Worm (Caenorhabditis elegans) whole organism, midembryonic: ENCODE data around the gene pbo-6.

Source experiments
- T22C8.4 ChIP-seq: fragments of 200-800 bp; sonication (Bioruptor generic); IDR thresholded peaks from 2 replicates; pipeline ENCODE4 v1.3.6; 2022; ENCODE audit warnings: missing genetic modification characterization, missing compliant biosample characterization
- cog-1 ChIP-seq: sonication (generic microtip); optimal IDR thresholded peaks from 2 replicates; lab custom pipeline; 2016; ENCODE audit warnings: missing genetic modification characterization, missing compliant biosample characterization
- flt-1 ChIP-seq: fragments of 200-800 bp; sonication (Bioruptor generic); IDR thresholded peaks from 2 replicates; pipeline ENCODE4 v1.3.6; 2022; ENCODE audit warnings: missing genetic modification characterization, missing compliant biosample characterization
- klf-2 ChIP-seq: fragments of 200-800 bp; sonication (Bioruptor generic); conservative IDR thresholded peaks from 2 replicates; pipeline ENCODE4 v1.3.6; 2022; ENCODE audit warnings: missing genetic modification reagents, missing genetic modification characterization, missing compliant biosample characterization
- med-1 ChIP-seq: sonication (generic microtip); optimal IDR thresholded peaks from 2 replicates; lab custom pipeline; 2017; ENCODE audit warnings: missing genetic modification characterization, mild to moderate bottlenecking, missing compliant biosample characterization, antibody characterized with exemption, missing genetic modification reagents; ENCODE audit not compliant: insufficient read depth
- ref-1 ChIP-seq: fragments of 200-800 bp; sonication (Bioruptor generic); conservative IDR thresholded peaks from 2 replicates; pipeline ENCODE4 v1.3.6; 2022; ENCODE audit warnings: missing genetic modification reagents, missing genetic modification characterization, missing compliant biosample characterization
- tab-1 ChIP-seq: fragments of 200-800 bp; sonication (Bioruptor generic); IDR thresholded peaks from 2 replicates; pipeline ENCODE4 v1.3.6; 2022; ENCODE audit warnings: missing genetic modification characterization, missing compliant biosample characterization
- ztf-23 ChIP-seq: fragments of 200-800 bp; sonication (Bioruptor generic); IDR thresholded peaks from 2 replicates; pipeline ENCODE4 v1.3.6; 2022; ENCODE audit warnings: missing genetic modification reagents, missing genetic modification characterization, missing compliant biosample characterization
- ztf-29 ChIP-seq: fragments of 200-800 bp; sonication (Bioruptor generic); IDR thresholded peaks from 2 replicates; pipeline ENCODE4 v1.3.6; 2022; ENCODE audit warnings: missing genetic modification reagents, missing genetic modification characterization, missing compliant biosample characterization

Gene pbo-6

ce11 chrX:17438386-17438785 lies 9.5 kb downstream of the pbo-6 start, which contains the start of gene C36E6.8:
Gene C36E6.8 (plus strand): TSS chrX:17438686.
- TF ChIP-seq klf-2 (GFP tag; lab: Robert Waterston, UW) (no peak), ref-1 (no peak), cog-1 (tag; lab: Kevin White, UChicago) (no peak), ztf-23 (GFP tag; lab: Robert Waterston, UW) (no peak), tab-1 (GFP tag; lab: Robert Waterston, UW) (no peak), T22C8.4 (GFP tag; lab: Robert Waterston, UW) (no peak), ztf-29 (GFP tag; lab: Robert Waterston, UW) (no peak), med-1 (GFP tag; lab: Kevin White, UChicago) (no peak), flt-1 (GFP tag; lab: Robert Waterston, UW) (no peak)

ce11 chrX:17442539-17442938 lies 13.7 kb downstream of the pbo-6 start:
- TF ChIP-seq ref-1, result 0 out of 2 replicates have a peak, but pooled peaks have one; percentile 25
- TF ChIP-seq T22C8.4 (GFP tag; lab: Robert Waterston, UW), result peak; percentile 47; the same call in 1 of the 2 replicates
- TF ChIP-seq tab-1 (GFP tag; lab: Robert Waterston, UW), result peak; percentile 81

- 0 out of 2 replicates have a peak, but pooled peaks have one; percentile 19 for TF ChIP-seq flt-1 (GFP tag; lab: Robert Waterston, UW)
- TF ChIP-seq ztf-23 (GFP tag; lab: Robert Waterston, UW), result peak; percentile 23
- 0 out of 2 replicates have a peak, but pooled peaks have one; percentile 35 for TF ChIP-seq ref-1
- TF ChIP-seq T22C8.4 (GFP tag; lab: Robert Waterston, UW), result peak; percentile 48
- peak; percentile 78 for TF ChIP-seq tab-1 (GFP tag; lab: Robert Waterston, UW)
- TF ChIP-seq klf-2 (GFP tag; lab: Robert Waterston, UW), result 0 out of 2 replicates have a peak, but pooled peaks have one; percentile 48
These were observed 15.8 kb downstream of the pbo-6 start for ce11 chrX:17444683-17445082.

ce11 chrX:17451410-17451809 lies 22.6 kb downstream of the pbo-6 start, which contains the start of gene C36E6.2:
Gene C36E6.2 (plus strand): TSS chrX:17451670.
- TF ChIP-seq ztf-29 (GFP tag; lab: Robert Waterston, UW) (peak; percentile 52; the same call in 1 of the 2 replicates), cog-1 (tag; lab: Kevin White, UChicago) (peak; percentile 59), T22C8.4 (GFP tag; lab: Robert Waterston, UW) (no peak), flt-1 (GFP tag; lab: Robert Waterston, UW) (peak; percentile 42; the same call in 1 of the 2 replicates), ref-1 (peak; percentile 87), klf-2 (GFP tag; lab: Robert Waterston, UW) (no peak)

ce11 chrX:17456536-17457165 lies 27.8 kb downstream of the pbo-6 start, which contains the start of gene mlc-2:
Gene mlc-2 (minus strand): TSS chrX:17456586.
- TF ChIP-seq ztf-23 (GFP tag; lab: Robert Waterston, UW), result no peak
- no peak for TF ChIP-seq flt-1 (GFP tag; lab: Robert Waterston, UW)
- TF ChIP-seq ref-1, result no peak
- no peak for TF ChIP-seq tab-1 (GFP tag; lab: Robert Waterston, UW)
- TF ChIP-seq cog-1 (tag; lab: Kevin White, UChicago), result peak; percentile 44
- no peak for TF ChIP-seq med-1 (GFP tag; lab: Kevin White, UChicago)

ce11 chrX:17458887-17459286 lies 30.0 kb downstream of the pbo-6 start, which contains the start of gene mlc-1:
Gene mlc-1 (plus strand): TSS chrX:17459210.
- TF ChIP-seq klf-2 (GFP tag; lab: Robert Waterston, UW) (no peak; the same call in 1 of the 2 replicates), ztf-23 (GFP tag; lab: Robert Waterston, UW) (peak; percentile 60; the same call in 1 of the 2 replicates), ztf-29 (GFP tag; lab: Robert Waterston, UW) (no peak), flt-1 (GFP tag; lab: Robert Waterston, UW) (no peak)

ce11 chrX:17461958-17462357 lies 33.1 kb downstream of the pbo-6 start:
- TF ChIP-seq tab-1 (GFP tag; lab: Robert Waterston, UW), result no peak
- no peak for TF ChIP-seq T22C8.4 (GFP tag; lab: Robert Waterston, UW)
- no peak for TF ChIP-seq flt-1 (GFP tag; lab: Robert Waterston, UW)
- TF ChIP-seq ztf-23 (GFP tag; lab: Robert Waterston, UW), result no peak
- TF ChIP-seq med-1 (GFP tag; lab: Kevin White, UChicago), result no peak
- TF ChIP-seq cog-1 (tag; lab: Kevin White, UChicago), result no peak
- TF ChIP-seq ref-1, result no peak
- no peak for TF ChIP-seq ztf-29 (GFP tag; lab: Robert Waterston, UW)
- TF ChIP-seq klf-2 (GFP tag; lab: Robert Waterston, UW), result no peak

ce11 chrX:17464801-17465200 lies 36.0 kb downstream of the pbo-6 start, which contains the start of gene slc-17.1:
Gene slc-17.1 (minus strand): TSS chrX:17464901.
- no peak for TF ChIP-seq flt-1 (GFP tag; lab: Robert Waterston, UW)
- no peak for TF ChIP-seq med-1 (GFP tag; lab: Kevin White, UChicago)
- no peak for TF ChIP-seq ref-1
- TF ChIP-seq tab-1 (GFP tag; lab: Robert Waterston, UW), result no peak
- no peak for TF ChIP-seq ztf-29 (GFP tag; lab: Robert Waterston, UW)
- no peak for TF ChIP-seq cog-1 (tag; lab: Kevin White, UChicago)

- no peak for TF ChIP-seq ztf-29 (GFP tag; lab: Robert Waterston, UW)
- no peak for TF ChIP-seq flt-1 (GFP tag; lab: Robert Waterston, UW)
- TF ChIP-seq cog-1 (tag; lab: Kevin White, UChicago), result no peak
- TF ChIP-seq ref-1, result no peak
- TF ChIP-seq ztf-23 (GFP tag; lab: Robert Waterston, UW), result no peak
- no peak for TF ChIP-seq tab-1 (GFP tag; lab: Robert Waterston, UW)
- no peak for TF ChIP-seq T22C8.4 (GFP tag; lab: Robert Waterston, UW)
- no peak for TF ChIP-seq med-1 (GFP tag; lab: Kevin White, UChicago)
- no peak for TF ChIP-seq klf-2 (GFP tag; lab: Robert Waterston, UW)
These were observed 37.8 kb downstream of the pbo-6 start, which contains the start of gene ZK54.3 for ce11 chrX:17466615-17467014. Gene ZK54.3 (minus strand): TSS chrX:17467005.
